Worm (Caenorhabditis elegans) whole organism, mixed stage, embryonic: ENCODE measurements around the gene F55A11.11.

Source experiments
- ces-1 ChIP-seq: fragments of 150-350 bp; optimal IDR thresholded peaks from 2 replicates; lab custom pipeline; 2014; ENCODE audit warnings: missing biosample characterization, missing genetic modification reagents, missing genetic modification characterization
- lsy-2 ChIP-seq: fragments of 150-350 bp; optimal IDR thresholded peaks from 2 replicates; lab custom pipeline; 2014; ENCODE audit warnings: missing biosample characterization, missing genetic modification characterization
- pha-4 ChIP-seq: fragments of 150-350 bp; optimal IDR thresholded peaks from 2 replicates; lab custom pipeline; 2018; ENCODE audit warnings: missing biosample characterization, missing genetic modification reagents, missing genetic modification characterization

ce11 chrV:11809935-11810334 lies 27.0 kb downstream of the F55A11.11 start:
- TF ChIP-seq ces-1 (GFP tag; lab: Kevin White, UChicago) = no peak
- no peak for TF ChIP-seq pha-4 (tag; lab: Kevin White, UChicago)
- no peak for TF ChIP-seq lsy-2 (tag; lab: Kevin White, UChicago)
